Worm (Caenorhabditis elegans) whole organism, midembryonic: ENCODE data around the gene F45D3.1.

ENCODE experiments used
- med-1 ChIP-seq: sonication (generic microtip); optimal IDR thresholded peaks from 2 replicates; lab custom pipeline; 2017; ENCODE audit warnings: missing genetic modification characterization, mild to moderate bottlenecking, missing compliant biosample characterization, antibody characterized with exemption, missing genetic modification reagents; ENCODE audit not compliant: insufficient read depth
- tab-1 ChIP-seq: fragments of 200-800 bp; sonication (Bioruptor generic); IDR thresholded peaks from 2 replicates; pipeline ENCODE4 v1.3.6; 2022; ENCODE audit warnings: missing genetic modification characterization, missing compliant biosample characterization
- ztf-29 ChIP-seq: fragments of 200-800 bp; sonication (Bioruptor generic); IDR thresholded peaks from 2 replicates; pipeline ENCODE4 v1.3.6; 2022; ENCODE audit warnings: missing genetic modification reagents, missing genetic modification characterization, missing compliant biosample characterization

DNA sequence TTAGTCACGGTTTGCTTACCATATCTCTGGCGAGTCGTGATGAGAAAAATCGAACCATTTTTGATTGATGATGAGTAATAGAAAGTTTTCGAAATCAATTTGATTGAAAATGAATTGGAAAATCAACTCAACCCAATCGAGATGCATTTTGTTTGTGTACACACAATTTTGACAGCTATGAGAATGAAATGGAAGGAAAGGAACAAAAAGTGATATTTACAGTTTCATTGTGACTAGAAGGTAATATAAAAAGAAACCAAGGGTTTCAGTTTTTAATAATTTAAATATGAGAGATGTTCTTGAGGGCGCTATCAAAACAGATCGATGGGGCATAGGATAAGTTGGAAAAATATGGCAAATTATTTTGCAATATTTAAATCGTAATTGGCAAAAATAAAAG lies 9.7 kb upstream of the F45D3.1 start, which contains the start of gene cal-1:
- TF ChIP-seq med-1 (GFP tag; lab: Kevin White, UChicago) = no peak
- no peak for TF ChIP-seq ztf-29
- no peak for TF ChIP-seq tab-1
